Worm (Caenorhabditis elegans): ENCODE measurements around the gene rcd-1.

Gene rcd-1

DNA sequence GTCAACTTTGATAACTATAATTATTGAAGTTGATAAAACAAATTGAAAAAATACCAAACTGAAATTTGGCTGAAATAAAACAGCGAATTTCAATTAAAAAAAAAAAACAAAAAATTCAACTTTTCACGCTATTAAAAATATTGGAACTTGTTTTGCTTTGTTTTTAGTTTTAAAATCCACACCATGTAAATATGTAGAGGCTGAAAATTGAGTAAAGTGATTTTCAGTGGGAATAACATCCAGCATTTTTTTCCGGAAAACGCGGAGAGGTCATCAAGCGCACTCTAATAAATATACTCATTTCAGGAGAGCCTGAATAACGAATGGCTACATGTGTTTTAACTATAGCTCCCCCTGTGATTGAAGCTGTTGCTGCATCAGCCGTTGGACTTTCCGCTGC is at the start of gene rcd-1:
Gene rcd-1, plus strand, starts transcription at position 301 of the 400 bp plus-strand sequence.
- TF ChIP-seq tbx-9 (tag; optimal IDR thresholded peaks at IDR 0.05; ENCODE audit: borderline replicate concordance) (no peak), madf-8 (GFP tag; conservative IDR thresholded peaks at IDR 0.05) (no peak), tlf-1 (GFP tag; optimal IDR thresholded peaks at IDR 0.05) (no peak), bed-1 (GFP tag; IDR thresholded peaks at IDR 0.05) (0 out of 2 replicates have a peak, but pooled peaks have one; percentile 20), hlh-26 (GFP tag; conservative IDR thresholded peaks at IDR 0.05) (no peak), hsf-1 (GFP tag; IDR thresholded peaks at IDR 0.05) (no peak)

DNA sequence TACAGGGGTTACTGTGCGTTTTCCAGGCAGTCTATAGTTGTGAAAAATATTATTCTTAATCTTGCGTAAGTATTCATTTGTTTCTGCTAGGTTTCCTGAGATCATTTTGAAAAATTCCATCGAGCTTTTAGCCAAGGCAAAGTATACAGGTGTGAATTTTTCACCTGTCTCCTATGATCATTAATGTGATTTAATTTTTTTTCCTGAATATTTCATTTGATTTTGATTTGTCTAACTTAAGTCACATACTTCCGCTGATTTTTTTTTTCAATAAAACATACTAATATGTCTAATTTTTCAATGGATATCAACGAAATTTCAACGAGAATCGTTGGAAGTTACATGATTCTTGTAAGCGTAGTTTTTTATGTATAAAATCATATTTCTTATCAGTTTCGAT is 48.4 kb upstream of the rcd-1 start, which contains the start of gene srx-108:
Gene srx-108, plus strand, starts transcription at position 301 of the 400 bp plus-strand sequence.
- TF ChIP-seq hlh-12 (tag; optimal IDR thresholded peaks at IDR 0.05) = no peak
- TF ChIP-seq T26A5.8 (tag; optimal IDR thresholded peaks at IDR 0.05) = no peak
- no peak for TF ChIP-seq hmg-20 (GFP tag; IDR thresholded peaks at IDR 0.05)
- no peak for TF ChIP-seq attf-3 (GFP tag; conservative IDR thresholded peaks at IDR 0.05)
- TF ChIP-seq tbx-9 (tag; optimal IDR thresholded peaks at IDR 0.05; ENCODE audit: borderline replicate concordance) = no peak
- no peak for TF ChIP-seq ztf-3 (GFP tag; optimal IDR thresholded peaks at IDR 0.05)
- TF ChIP-seq him-1 (tag; optimal IDR thresholded peaks at IDR 0.05) = no peak
- no peak for TF ChIP-seq K11D2.4 (GFP tag; IDR thresholded peaks at IDR 0.05)
- no peak for TF ChIP-seq ceh-79 (tag; optimal IDR thresholded peaks at IDR 0.05)
- no peak for TF ChIP-seq hmg-1.2 (GFP tag; IDR thresholded peaks at IDR 0.05)
- TF ChIP-seq lsl-1 (GFP tag; optimal IDR thresholded peaks at IDR 0.05) = no peak
- TF ChIP-seq F23B12.7 (tag; optimal IDR thresholded peaks at IDR 0.05; ENCODE audit: insufficient read depth) = no peak
- no peak for TF ChIP-seq ccch-3 (GFP tag; optimal IDR thresholded peaks at IDR 0.05)
- TF ChIP-seq xnd-1 (tag; optimal IDR thresholded peaks at IDR 0.05) = no peak
- no peak for TF ChIP-seq efl-1 (GFP tag; optimal IDR thresholded peaks at IDR 0.05)
- TF ChIP-seq sea-2 (GFP tag; IDR thresholded peaks at IDR 0.05) = no peak
- TF ChIP-seq F49E8.2 (tag; optimal IDR thresholded peaks at IDR 0.05; ENCODE audit: insufficient read depth) = no peak
- no peak for TF ChIP-seq snpc-1.1 (tag; optimal IDR thresholded peaks at IDR 0.05; ENCODE audit: insufficient read depth)
- TF ChIP-seq ceh-40 (GFP tag; IDR thresholded peaks at IDR 0.05) = no peak
- no peak for TF ChIP-seq hlh-26 (GFP tag; conservative IDR thresholded peaks at IDR 0.05)

DNA sequence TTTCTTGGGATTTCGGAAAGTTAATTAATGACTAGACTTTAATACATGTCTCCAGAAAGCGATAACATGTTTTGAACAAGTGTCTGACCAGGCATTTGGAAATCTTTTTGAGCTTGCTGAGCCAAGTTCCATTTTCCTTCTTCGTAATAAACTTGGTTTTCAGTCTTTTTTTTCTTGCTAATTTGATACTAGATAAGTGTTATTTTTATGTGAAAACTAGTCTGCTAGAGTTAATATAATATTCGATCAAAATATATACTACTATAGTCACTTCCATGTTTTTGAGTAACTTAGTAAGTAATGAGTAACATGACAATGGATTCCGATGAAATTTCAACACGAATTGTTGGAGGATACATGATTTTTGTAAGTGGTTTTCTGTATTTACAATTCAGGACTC is 44.4 kb upstream of the rcd-1 start, which contains the start of gene srx-110:
Gene srx-110, plus strand, starts transcription at position 301 of the 400 bp plus-strand sequence.
- no peak for TF ChIP-seq Y53G8AR.9 (GFP tag; conservative IDR thresholded peaks at IDR 0.05)
- TF ChIP-seq ZK185.1 (tag; optimal IDR thresholded peaks at IDR 0.05; ENCODE audit: poor library complexity, severe bottlenecking) = no peak
- TF ChIP-seq hrde-1 (tag; optimal IDR thresholded peaks at IDR 0.05; ENCODE audit: borderline replicate concordance) = no peak
- TF ChIP-seq Y67H2A.10 (GFP tag; conservative IDR thresholded peaks at IDR 0.05) = no peak
- TF ChIP-seq let-526 (GFP tag; IDR thresholded peaks at IDR 0.05) = no peak
- TF ChIP-seq attf-6 (GFP tag; IDR thresholded peaks at IDR 0.05) = no peak
- TF ChIP-seq C17E4.6 (GFP tag; IDR thresholded peaks at IDR 0.05) = no peak
- no peak for TF ChIP-seq nhr-90 (tag; optimal IDR thresholded peaks at IDR 0.05)
- no peak for TF ChIP-seq xnd-1 (tag; optimal IDR thresholded peaks at IDR 0.05)

DNA sequence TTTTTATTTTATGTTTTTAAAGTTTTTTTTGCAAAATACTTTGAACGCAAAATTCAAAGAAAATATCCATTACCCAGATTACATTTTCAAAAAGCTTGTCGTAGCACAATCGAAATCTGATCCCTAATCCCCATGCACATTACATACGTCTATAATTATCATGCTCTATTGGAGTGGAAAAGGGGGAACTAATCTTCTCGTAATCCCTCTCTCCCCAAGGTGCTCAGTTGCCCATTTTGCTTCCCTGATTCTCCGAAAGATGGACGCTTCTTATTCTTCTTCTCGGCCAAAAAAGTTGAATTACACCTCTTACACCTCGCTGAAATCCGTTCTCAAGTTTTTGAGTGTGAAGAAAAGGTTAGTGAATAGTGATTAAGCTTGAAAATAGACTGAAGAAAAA is 42.7 kb upstream of the rcd-1 start, which contains the start of gene fbxc-53:
Gene fbxc-53, plus strand, starts transcription at position 245 of the 400 bp plus-strand sequence.
- TF ChIP-seq hsf-1 (GFP tag; IDR thresholded peaks at IDR 0.05) (no peak), bed-1 (GFP tag; IDR thresholded peaks at IDR 0.05) (no peak), tlf-1 (GFP tag; optimal IDR thresholded peaks at IDR 0.05) (no peak), rec-8 (tag; optimal IDR thresholded peaks at IDR 0.05) (no peak), hmg-1.2 (GFP tag; IDR thresholded peaks at IDR 0.05) (no peak), F10E7.11 (tag; optimal IDR thresholded peaks at IDR 0.05) (no peak), ceh-27 (GFP tag; optimal IDR thresholded peaks at IDR 0.05) (no peak)

All from whole organism, young adult.